Worm (Caenorhabditis elegans) whole organism, early embryonic: ENCODE measurements around the gene F29C12.6.

ENCODE experiments used
- ama-1 ChIP-seq: fragments of 150-350 bp; optimal IDR thresholded peaks from 2 replicates; lab custom pipeline; 2014
- ceh-13 ChIP-seq: fragments of 200-800 bp; sonication (Bioruptor generic); optimal IDR thresholded peaks from 2 replicates; lab custom pipeline; 2018; ENCODE audit warnings: mild to moderate bottlenecking, missing genetic modification characterization, missing compliant biosample characterization
- flt-1 ChIP-seq: fragments of 200-800 bp; sonication (Bioruptor generic); IDR thresholded peaks from 2 replicates; pipeline ENCODE4 v1.3.6; 2022; ENCODE audit warnings: missing genetic modification characterization, missing compliant biosample characterization
- pes-1 ChIP-seq: fragments of 200-800 bp; sonication (Bioruptor generic); IDR thresholded peaks from 2 replicates; pipeline ENCODE4 v1.3.6; 2022; ENCODE audit warnings: missing genetic modification reagents, missing genetic modification characterization, missing compliant biosample characterization
- sea-1 ChIP-seq: fragments of 200-800 bp; sonication (Bioruptor generic); conservative IDR thresholded peaks from 2 replicates; pipeline ENCODE4 v1.3.6; 2022; ENCODE audit warnings: missing genetic modification characterization, missing compliant biosample characterization

- TF ChIP-seq ceh-13 (GFP tag; lab: Kevin White, UChicago): no peak
- no peak for TF ChIP-seq flt-1 (GFP tag; lab: Robert Waterston, UW)
- TF ChIP-seq ama-1 (lab: Kevin White, UChicago): no peak
- no peak for TF ChIP-seq sea-1 (GFP tag; lab: Robert Waterston, UW)
- no peak for TF ChIP-seq pes-1
These were observed 22.0 kb upstream of the F29C12.6 start, which contains the start of gene pqn-32 for ce11 chrII:13107719-13108118.
